Worm (Caenorhabditis elegans) whole organism, young adult: ENCODE data around the gene btb-20.

Experiments used
- B0035.1 ChIP-seq: sonication (generic microtip); optimal IDR thresholded peaks from 2 replicates; lab custom pipeline; 2016; ENCODE audit warnings: missing genetic modification characterization, mild to moderate bottlenecking, missing compliant biosample characterization, missing genotype, missing genetic modification reagents
- B0261.1 ChIP-seq: sonication (generic microtip); optimal IDR thresholded peaks from 2 replicates; lab custom pipeline; 2016; ENCODE audit warnings: mild to moderate bottlenecking, missing genetic modification characterization, moderate library complexity, missing compliant biosample characterization
- C17E4.6 ChIP-seq: fragments of 200-800 bp; sonication (Bioruptor generic); IDR thresholded peaks from 2 replicates; pipeline ENCODE4 v1.3.6; 2022; ENCODE audit warnings: missing genetic modification reagents, missing genetic modification characterization, missing compliant biosample characterization
- D2030.7 ChIP-seq: fragments of 200-800 bp; sonication (Bioruptor generic); IDR thresholded peaks from 2 replicates; pipeline ENCODE4 v1.3.6; 2022; ENCODE audit warnings: missing genetic modification reagents, missing genetic modification characterization, missing compliant biosample characterization
- F22D6.2 ChIP-seq: sonication (generic microtip); optimal IDR thresholded peaks from 2 replicates; lab custom pipeline; 2016; ENCODE audit warnings: mild to moderate bottlenecking, missing genetic modification characterization, missing compliant biosample characterization
- F23B12.7 ChIP-seq: sonication (generic microtip); optimal IDR thresholded peaks from 2 replicates; lab custom pipeline; 2017; ENCODE audit warnings: missing genetic modification characterization, mild to moderate bottlenecking, missing compliant biosample characterization, antibody characterized with exemption, moderate library complexity; ENCODE audit not compliant: insufficient read depth
- F33H1.4 ChIP-seq: fragments of 200-800 bp; sonication (Bioruptor generic); IDR thresholded peaks from 2 replicates; pipeline ENCODE4 v1.3.6; 2022; ENCODE audit warnings: missing genetic modification reagents, missing genetic modification characterization, missing compliant biosample characterization
- F37B4.10 ChIP-seq: fragments of 200-800 bp; sonication (Bioruptor generic); IDR thresholded peaks from 2 replicates; pipeline ENCODE4 v1.3.6; 2022; ENCODE audit warnings: missing genetic modification characterization, missing compliant biosample characterization
- K12H6.12 ChIP-seq: fragments of 200-800 bp; sonication (Bioruptor generic); optimal IDR thresholded peaks from 2 replicates; lab custom pipeline; 2018; ENCODE audit warnings: mild to moderate bottlenecking, missing genetic modification characterization, missing compliant biosample characterization
- Y53F4B.3 ChIP-seq: fragments of 200-800 bp; sonication (Bioruptor generic); IDR thresholded peaks from 2 replicates; pipeline ENCODE4 v1.3.6; 2022; ENCODE audit warnings: missing genetic modification reagents, missing genetic modification characterization, missing compliant biosample characterization
- Y95B8A.8 ChIP-seq: fragments of 200-800 bp; sonication (Bioruptor generic); IDR thresholded peaks from 2 replicates; pipeline ENCODE4 v1.3.6; 2022; ENCODE audit warnings: missing genetic modification reagents, missing genetic modification characterization, missing compliant biosample characterization
- ZK185.1 ChIP-seq: sonication (generic microtip); optimal IDR thresholded peaks from 2 replicates; lab custom pipeline; 2016; ENCODE audit warnings: mild to moderate bottlenecking, missing genetic modification characterization, missing compliant biosample characterization; ENCODE audit not compliant: poor library complexity, severe bottlenecking
- aptf-3 ChIP-seq: fragments of 200-800 bp; sonication (Bioruptor generic); IDR thresholded peaks from 2 replicates; pipeline ENCODE4 v1.3.6; 2022; ENCODE audit warnings: missing genetic modification characterization, missing compliant biosample characterization
- atf-7 ChIP-seq: sonication (generic microtip); optimal IDR thresholded peaks from 2 replicates; lab custom pipeline; 2017; ENCODE audit warnings: mild to moderate bottlenecking, missing genetic modification characterization, missing compliant biosample characterization
- attf-3 ChIP-seq: fragments of 200-800 bp; sonication (Bioruptor generic); conservative IDR thresholded peaks from 2 replicates; pipeline ENCODE4 v1.3.6; 2022; ENCODE audit warnings: missing genetic modification reagents, missing genetic modification characterization, missing compliant biosample characterization
- bed-1 ChIP-seq: fragments of 200-800 bp; sonication (Bioruptor generic); IDR thresholded peaks from 2 replicates; pipeline ENCODE4 v1.3.6; 2022; ENCODE audit warnings: missing genetic modification reagents, missing genetic modification characterization, missing compliant biosample characterization
- bed-2 ChIP-seq: fragments of 200-800 bp; sonication (Bioruptor generic); IDR thresholded peaks from 2 replicates; pipeline ENCODE4 v1.3.6; 2022; ENCODE audit warnings: missing genetic modification reagents, missing genetic modification characterization, missing compliant biosample characterization
- ccch-3 ChIP-seq: fragments of 200-800 bp; sonication (Bioruptor generic); optimal IDR thresholded peaks from 2 replicates; lab custom pipeline; 2018; ENCODE audit warnings: mild to moderate bottlenecking, missing genetic modification characterization, missing compliant biosample characterization
- cebp-2 ChIP-seq: fragments of 200-800 bp; sonication (Bioruptor generic); IDR thresholded peaks from 2 replicates; pipeline ENCODE4 v1.3.6; 2022; ENCODE audit warnings: missing genetic modification characterization, missing compliant biosample characterization
- ceh-40 ChIP-seq: fragments of 200-800 bp; sonication (Bioruptor generic); IDR thresholded peaks from 2 replicates; pipeline ENCODE4 v1.3.6; 2022; ENCODE audit warnings: missing genetic modification characterization, missing compliant biosample characterization
- ceh-58 ChIP-seq: fragments of 200-800 bp; sonication (Bioruptor generic); IDR thresholded peaks from 2 replicates; pipeline ENCODE4 v1.3.6; 2022; ENCODE audit warnings: missing genetic modification characterization, missing compliant biosample characterization
- ceh-91 ChIP-seq: fragments of 200-800 bp; sonication (Bioruptor generic); IDR thresholded peaks from 2 replicates; pipeline ENCODE4 v1.3.6; 2022; ENCODE audit warnings: missing genetic modification reagents, missing genetic modification characterization, missing compliant biosample characterization
- die-1 ChIP-seq: sonication (generic microtip); optimal IDR thresholded peaks from 2 replicates; lab custom pipeline; 2016; ENCODE audit warnings: missing genotype, mild to moderate bottlenecking, missing genetic modification characterization, missing compliant biosample characterization
- egl-44 ChIP-seq: fragments of 200-800 bp; sonication (Bioruptor generic); IDR thresholded peaks from 2 replicates; pipeline ENCODE4 v1.3.6; 2022; ENCODE audit warnings: missing genetic modification reagents, missing genetic modification characterization, missing compliant biosample characterization
- ekl-4 ChIP-seq: fragments of 200-800 bp; sonication (Bioruptor generic); IDR thresholded peaks from 2 replicates; pipeline ENCODE4 v1.3.6; 2022; ENCODE audit warnings: missing genetic modification reagents, missing genetic modification characterization, missing compliant biosample characterization
- hmg-1.2 ChIP-seq: fragments of 200-800 bp; sonication (Bioruptor generic); IDR thresholded peaks from 2 replicates; pipeline ENCODE4 v1.3.6; 2022; ENCODE audit warnings: missing genetic modification reagents, missing genetic modification characterization, missing compliant biosample characterization
- hsf-1 ChIP-seq: fragments of 200-800 bp; sonication (Bioruptor generic); IDR thresholded peaks from 2 replicates; pipeline ENCODE4 v1.3.6; 2022; ENCODE audit warnings: missing genetic modification reagents, missing genetic modification characterization, missing compliant biosample characterization
- lag-1 ChIP-seq: fragments of 200-800 bp; sonication (Bioruptor generic); IDR thresholded peaks from 2 replicates; pipeline ENCODE4 v1.3.6; 2022; ENCODE audit warnings: missing genetic modification reagents, missing genetic modification characterization, missing compliant biosample characterization
- let-526 ChIP-seq: fragments of 200-800 bp; sonication (Bioruptor generic); IDR thresholded peaks from 2 replicates; pipeline ENCODE4 v1.3.6; 2022; ENCODE audit warnings: missing genetic modification reagents, missing genetic modification characterization, missing compliant biosample characterization
- let-607 ChIP-seq, 2 experiments: fragments of 200-800 bp in 1 of 2; sonication (Bioruptor generic) in 1 of 2; sonication (generic microtip) in 1 of 2; optimal IDR thresholded peaks; 2 replicates each; lab custom pipeline; 2016 to 2018; ENCODE audit warnings: mild to moderate bottlenecking in 2 of 2, missing compliant biosample characterization in 2 of 2, missing genetic modification characterization in 2 of 2, moderate library complexity in 2 of 2, missing genotype in 1 of 2
- lin-26 ChIP-seq: fragments of 200-800 bp; sonication (Bioruptor generic); IDR thresholded peaks from 2 replicates; pipeline ENCODE4 v1.3.6; 2022; ENCODE audit warnings: missing genetic modification reagents, missing genetic modification characterization, missing compliant biosample characterization
- lin-35 ChIP-seq, 3 experiments: fragments of 150-350 bp in 2 of 3; sonication (generic microtip) in 1 of 3; optimal IDR thresholded peaks; 2 replicates each; lab custom pipeline; 2014 to 2018; ENCODE audit warnings: missing biosample characterization in 3 of 3, missing genetic modification characterization in 3 of 3, missing genetic modification reagents in 3 of 3
- lsl-1 ChIP-seq: fragments of 200-800 bp; sonication (Bioruptor generic); optimal IDR thresholded peaks from 2 replicates; lab custom pipeline; 2018; ENCODE audit warnings: mild to moderate bottlenecking, missing genetic modification characterization, moderate library complexity, missing compliant biosample characterization
- madf-3 ChIP-seq: fragments of 200-800 bp; sonication (Bioruptor generic); IDR thresholded peaks from 2 replicates; pipeline ENCODE4 v1.3.6; 2022; ENCODE audit warnings: missing genetic modification reagents, missing genetic modification characterization, missing compliant biosample characterization
- mel-28 ChIP-seq: sonication (generic microtip); optimal IDR thresholded peaks from 2 replicates; lab custom pipeline; 2016; ENCODE audit warnings: borderline replicate concordance, mild to moderate bottlenecking, missing genetic modification characterization, missing compliant biosample characterization
- nfya-2 ChIP-seq: fragments of 200-800 bp; sonication (Bioruptor generic); IDR thresholded peaks from 2 replicates; pipeline ENCODE4 v1.3.6; 2022; ENCODE audit warnings: missing genetic modification reagents, missing genetic modification characterization, missing compliant biosample characterization
- nhr-80 ChIP-seq: sonication (generic microtip); optimal IDR thresholded peaks from 2 replicates; lab custom pipeline; 2016; ENCODE audit warnings: missing genetic modification characterization, missing compliant biosample characterization
- snpc-3.4 ChIP-seq: sonication (generic microtip); optimal IDR thresholded peaks from 2 replicates; lab custom pipeline; 2017; ENCODE audit warnings: missing genetic modification characterization, mild to moderate bottlenecking, missing compliant biosample characterization, antibody characterized with exemption, moderate library complexity, missing genotype, missing genetic modification reagents
- snpc-4 ChIP-seq, 5 experiments: fragments of 150-350 bp in 1 of 5; sonication (generic microtip) in 4 of 5; optimal IDR thresholded peaks; 2 replicates each; lab custom pipeline; 2014 to 2018; ENCODE audit warnings: missing genetic modification characterization in 5 of 5, missing biosample characterization in 3 of 5, antibody characterized with exemption in 2 of 5, mild to moderate bottlenecking in 2 of 5, missing compliant biosample characterization in 2 of 5, missing genotype in 2 of 5, moderate library complexity in 2 of 5, missing genetic modification reagents in 1 of 5
- somi-1 ChIP-seq: fragments of 200-800 bp; sonication (Bioruptor generic); optimal IDR thresholded peaks from 2 replicates; lab custom pipeline; 2018; ENCODE audit warnings: mild to moderate bottlenecking, missing genetic modification characterization, missing compliant biosample characterization
- sptf-2 ChIP-seq: fragments of 200-800 bp; sonication (Bioruptor generic); optimal IDR thresholded peaks from 2 replicates; lab custom pipeline; 2018; ENCODE audit warnings: mild to moderate bottlenecking, missing genetic modification characterization, missing compliant biosample characterization
- tbp1 ChIP-seq: fragments of 200-800 bp; sonication (Bioruptor generic); optimal IDR thresholded peaks from 2 replicates; lab custom pipeline; 2018; ENCODE audit warnings: mild to moderate bottlenecking, missing genetic modification characterization, missing compliant biosample characterization
- zim-3 ChIP-seq: sonication (generic microtip); optimal IDR thresholded peaks from 2 replicates; lab custom pipeline; 2017; ENCODE audit warnings: mild to moderate bottlenecking, missing genetic modification characterization, moderate library complexity, missing compliant biosample characterization
- ztf-25 ChIP-seq: fragments of 200-800 bp; sonication (Bioruptor generic); IDR thresholded peaks from 2 replicates; pipeline ENCODE4 v1.3.6; 2022; ENCODE audit warnings: missing genetic modification reagents, missing genetic modification characterization, missing compliant biosample characterization
- ztf-26 ChIP-seq: sonication (generic microtip); optimal IDR thresholded peaks from 2 replicates; lab custom pipeline; 2017; ENCODE audit warnings: missing genetic modification characterization, missing compliant biosample characterization
- ztf-3 ChIP-seq: fragments of 200-800 bp; sonication (Bioruptor generic); optimal IDR thresholded peaks from 2 replicates; lab custom pipeline; 2018; ENCODE audit warnings: mild to moderate bottlenecking, missing genetic modification characterization, missing compliant biosample characterization
- ztf-6 ChIP-seq: fragments of 200-800 bp; sonication (Bioruptor generic); IDR thresholded peaks from 2 replicates; pipeline ENCODE4 v1.3.6; 2022; ENCODE audit warnings: missing genetic modification reagents, missing genetic modification characterization, missing compliant biosample characterization

Gene btb-20

ce11 chrII:14561549-14562115 is 38.3 kb upstream of the btb-20 start, which contains the start of gene mog-4 (continued):
- TF ChIP-seq lag-1 (peak; percentile 99), D2030.7 (GFP tag; lab: Robert Waterston, UW) (peak; percentile 100), K12H6.12 (tag; lab: Kevin White, UChicago) (peak; percentile 97), hmg-1.2 (GFP tag; lab: Robert Waterston, UW) (peak; percentile 100), F22D6.2 (tag; lab: Kevin White, UChicago) (peak; percentile 89), hsf-1 (GFP tag; lab: Robert Waterston, UW) (peak; percentile 93), lsl-1 (GFP tag; lab: Kevin White, UChicago) (peak; percentile 98), snpc-4 (GFP tag; optimal IDR thresholded peaks at IDR 0.05; lab: Kevin White, UChicago) (peak; percentile 31), snpc-4 (tag; optimal IDR thresholded peaks at IDR 0.05; lab: Kevin White, UChicago) (peak; percentile 41 to 91 (median 72)), cebp-2 (GFP tag; lab: Robert Waterston, UW) (peak; percentile 97), ceh-58 (GFP tag; lab: Robert Waterston, UW) (0 out of 2 replicates have a peak, but pooled peaks have one; percentile 15), ccch-3 (GFP tag; lab: Kevin White, UChicago) (peak; percentile 97), let-526 (GFP tag; lab: Robert Waterston, UW) (peak; percentile 100), B0035.1 (tag; lab: Kevin White, UChicago) (peak; percentile 81), ztf-6 (GFP tag; lab: Robert Waterston, UW) (peak; percentile 100), B0261.1 (tag; lab: Kevin White, UChicago) (peak; percentile 35), F37B4.10 (peak; percentile 96), bed-2 (peak; percentile 100), C17E4.6 (peak; percentile 100), ceh-91 (peak; percentile 100), aptf-3 (peak; percentile 95), tbp1 (peak; percentile 76), nhr-80 (tag; lab: Kevin White, UChicago) (peak; percentile 80), ztf-25 (GFP tag; lab: Robert Waterston, UW) (peak; percentile 100), F23B12.7 (tag; lab: Kevin White, UChicago) (peak; percentile 25), ceh-40 (GFP tag; lab: Robert Waterston, UW) (peak; percentile 95), sptf-2 (GFP tag; lab: Kevin White, UChicago) (peak; percentile 9), snpc-3.4 (tag; lab: Kevin White, UChicago) (peak; percentile 18), ekl-4 (GFP tag; lab: Robert Waterston, UW) (peak; percentile 99), nfya-2 (peak; percentile 89), F33H1.4 (GFP tag; lab: Robert Waterston, UW) (peak; percentile 97), mel-28 (peak; percentile 76), ZK185.1 (peak; percentile 97), madf-3 (peak; percentile 98), ztf-3 (GFP tag; lab: Kevin White, UChicago) (peak; percentile 81), somi-1 (peak; percentile 96), let-607 (tag; optimal IDR thresholded peaks at IDR 0.05; lab: Kevin White, UChicago) (peak; percentile 97 to 98), Y95B8A.8 (GFP tag; lab: Robert Waterston, UW) (peak; percentile 99), attf-3 (GFP tag; lab: Robert Waterston, UW) (peak; percentile 93), atf-7 (tag; lab: Kevin White, UChicago) (peak; percentile 84), Y53F4B.3 (GFP tag; lab: Robert Waterston, UW) (peak; percentile 93), lin-26 (GFP tag; lab: Robert Waterston, UW) (peak; percentile 98), egl-44 (GFP tag; lab: Robert Waterston, UW) (peak; percentile 97), die-1 (tag; lab: Kevin White, UChicago) (peak; percentile 45), ztf-26 (peak; percentile 96), lin-35 (GFP tag; optimal IDR thresholded peaks at IDR 0.05; lab: Kevin White, UChicago) (peak in 2 of 3 experiments; percentile 26 to 84), bed-1 (GFP tag; lab: Robert Waterston, UW) (peak; percentile 98), zim-3 (peak; percentile 81)
